Worm (Caenorhabditis elegans) whole organism, L4 larva: ENCODE results near the gene srxa-9.

Experiments used
- F44E2.7 ChIP-seq: fragments of 200-800 bp; sonication (Bioruptor generic); IDR thresholded peaks from 2 replicates; pipeline ENCODE4 v2.1.2; 2022; ENCODE audit warnings: missing genetic modification characterization, missing compliant biosample characterization
- F49E8.2 ChIP-seq: sonication (generic microtip); optimal IDR thresholded peaks from 2 replicates; lab custom pipeline; 2016; ENCODE audit warnings: missing compliant biosample characterization, mild to moderate bottlenecking, missing genetic modification characterization, borderline replicate concordance
- R02D3.7 ChIP-seq: fragments of 150-350 bp; sonication (generic microtip); optimal IDR thresholded peaks from 3 replicates; lab custom pipeline; 2014; ENCODE audit warnings: missing biosample characterization, missing genetic modification characterization
- T26A8.4 ChIP-seq: fragments of 200-800 bp; sonication (Bioruptor generic); IDR thresholded peaks from 2 replicates; pipeline ENCODE4 v1.3.6; 2022; ENCODE audit warnings: missing genetic modification characterization, missing compliant biosample characterization
- Y105C5A.15 ChIP-seq: fragments of 200-800 bp; sonication (Bioruptor generic); IDR thresholded peaks from 2 replicates; pipeline ENCODE4 v1.3.6; 2022; ENCODE audit warnings: missing genetic modification characterization, missing compliant biosample characterization
- Y48G9A.11 ChIP-seq: fragments of 200-800 bp; sonication (Bioruptor generic); IDR thresholded peaks from 2 replicates; pipeline ENCODE4 v1.3.6; 2022; ENCODE audit warnings: missing genetic modification reagents, missing genetic modification characterization, missing compliant biosample characterization
- Y5F2A.4 ChIP-seq: fragments of 200-800 bp; sonication (Bioruptor generic); optimal IDR thresholded peaks from 2 replicates; lab custom pipeline; 2018; ENCODE audit warnings: mild to moderate bottlenecking, missing genetic modification characterization, missing compliant biosample characterization
- Y75B8A.6 ChIP-seq: fragments of 200-800 bp; sonication (Bioruptor generic); IDR thresholded peaks from 2 replicates; pipeline ENCODE4 v1.3.6; 2022; ENCODE audit warnings: missing genetic modification reagents, missing genetic modification characterization, missing compliant biosample characterization
- ZK546.5 ChIP-seq, 2 experiments: sonication (generic microtip); optimal IDR thresholded peaks; 2 replicates each; lab custom pipeline; 2017; ENCODE audit warnings: missing biosample characterization in 2 of 2, missing genetic modification characterization in 2 of 2
- aha-1 ChIP-seq: fragments of 150-350 bp; peaks from one replicate; lab custom pipeline; 2014; ENCODE audit warnings: missing biosample characterization, missing genetic modification characterization
- cey-2 ChIP-seq: sonication (generic microtip); optimal IDR thresholded peaks from 3 replicates; lab custom pipeline; 2017; ENCODE audit warnings: missing genetic modification characterization, mild to moderate bottlenecking, missing compliant biosample characterization, antibody characterized with exemption, borderline replicate concordance; ENCODE audit not compliant: insufficient read depth
- ctbp-1 ChIP-seq: fragments of 200-800 bp; sonication (Bioruptor generic); IDR thresholded peaks from 2 replicates; pipeline ENCODE4 v1.3.6; 2022; ENCODE audit warnings: missing genetic modification reagents, missing genetic modification characterization, missing compliant biosample characterization
- daf-16 ChIP-seq, 3 experiments: sonication (generic microtip); optimal IDR thresholded peaks; 2 replicates each; lab custom pipeline; 2016 to 2017; ENCODE audit warnings: missing genetic modification characterization in 3 of 3, missing genetic modification reagents in 3 of 3, mild to moderate bottlenecking in 2 of 3, missing compliant biosample characterization in 2 of 3, missing biosample characterization in 1 of 3, moderate library complexity in 1 of 3
- daf-8 ChIP-seq: fragments of 200-800 bp; sonication (Bioruptor generic); IDR thresholded peaks from 2 replicates; pipeline ENCODE4 v1.3.6; 2022; ENCODE audit warnings: missing genetic modification characterization, missing compliant biosample characterization
- dmd-8 ChIP-seq: fragments of 200-800 bp; sonication (Bioruptor generic); IDR thresholded peaks from 2 replicates; pipeline ENCODE4 v1.3.6; 2022; ENCODE audit warnings: missing genetic modification characterization, missing compliant biosample characterization
- dpl-1 ChIP-seq: fragments of 150-350 bp; optimal IDR thresholded peaks from 2 replicates; lab custom pipeline; 2014; ENCODE audit warnings: missing biosample characterization, missing genetic modification reagents, missing genetic modification characterization
- dve-1 ChIP-seq: sonication (generic microtip); optimal IDR thresholded peaks from 2 replicates; lab custom pipeline; 2017; ENCODE audit warnings: antibody characterized with exemption, mild to moderate bottlenecking, missing genetic modification characterization, missing compliant biosample characterization; ENCODE audit not compliant: insufficient read depth
- egl-27 ChIP-seq: sonication (generic microtip); optimal IDR thresholded peaks from 3 replicates; lab custom pipeline; 2017; ENCODE audit warnings: missing biosample characterization, missing genetic modification reagents, missing genetic modification characterization
- egl-43 ChIP-seq: fragments of 200-800 bp; sonication (Bioruptor generic); IDR thresholded peaks from 2 replicates; pipeline ENCODE4 v1.3.6; 2022; ENCODE audit warnings: missing genetic modification reagents, missing genetic modification characterization, missing compliant biosample characterization
- gei-8 ChIP-seq: fragments of 200-800 bp; sonication (Bioruptor generic); optimal IDR thresholded peaks from 2 replicates; lab custom pipeline; 2018; ENCODE audit warnings: mild to moderate bottlenecking, missing genetic modification characterization, missing compliant biosample characterization
- hif-1 ChIP-seq, 2 experiments: sonication (generic microtip); optimal IDR thresholded peaks; 2 replicates each; lab custom pipeline; 2016 to 2017; ENCODE audit warnings: missing compliant biosample characterization in 2 of 2, missing genetic modification characterization in 2 of 2, missing genetic modification reagents in 2 of 2, missing genotype in 2 of 2, mild to moderate bottlenecking in 1 of 2
- hlh-11 ChIP-seq: fragments of 200-800 bp; sonication (Bioruptor generic); optimal IDR thresholded peaks from 2 replicates; lab custom pipeline; 2018; ENCODE audit warnings: mild to moderate bottlenecking, missing genetic modification characterization, missing compliant biosample characterization
- hlh-30 ChIP-seq: sonication (generic microtip); optimal IDR thresholded peaks from 2 replicates; lab custom pipeline; 2017; ENCODE audit warnings: antibody characterized with exemption, mild to moderate bottlenecking, missing genetic modification characterization, missing compliant biosample characterization; ENCODE audit not compliant: insufficient read depth
- hmg-1.1 ChIP-seq: fragments of 200-800 bp; sonication (Bioruptor generic); IDR thresholded peaks from 2 replicates; pipeline ENCODE4 v1.3.6; 2022; ENCODE audit warnings: missing genetic modification reagents, missing genetic modification characterization, missing compliant biosample characterization
- jun-1 ChIP-seq: fragments of 150-350 bp; optimal IDR thresholded peaks from 2 replicates; lab custom pipeline; 2014; ENCODE audit warnings: missing biosample characterization, missing genetic modification reagents, missing genetic modification characterization
- lim-7 ChIP-seq: fragments of 200-800 bp; sonication (Bioruptor generic); IDR thresholded peaks from 2 replicates; pipeline ENCODE4 v1.3.6; 2022; ENCODE audit warnings: missing genetic modification characterization, missing compliant biosample characterization
- lin-1 ChIP-seq: fragments of 200-800 bp; sonication (Bioruptor generic); IDR thresholded peaks from 2 replicates; pipeline ENCODE4 v1.3.6; 2022; ENCODE audit warnings: missing genetic modification reagents, missing genetic modification characterization, missing compliant biosample characterization
- lin-13 ChIP-seq: fragments of 150-350 bp; optimal IDR thresholded peaks from 2 replicates; lab custom pipeline; 2014; ENCODE audit warnings: missing biosample characterization, missing genetic modification reagents, missing genetic modification characterization
- lin-15B ChIP-seq: fragments of 150-350 bp; sonication (generic microtip); optimal IDR thresholded peaks from 3 replicates; lab custom pipeline; 2014; ENCODE audit warnings: missing biosample characterization, missing genetic modification characterization
- lin-39 ChIP-seq: fragments of 150-350 bp; optimal IDR thresholded peaks from 2 replicates; lab custom pipeline; 2014; ENCODE audit warnings: missing biosample characterization, missing genetic modification reagents, missing genetic modification characterization
- lir-3 ChIP-seq: sonication (generic microtip); optimal IDR thresholded peaks from 2 replicates; lab custom pipeline; 2016; ENCODE audit warnings: mild to moderate bottlenecking, missing genetic modification characterization, missing compliant biosample characterization
- madf-5 ChIP-seq, 2 experiments: fragments of 200-800 bp; sonication (Bioruptor generic); IDR thresholded peaks; 2 replicates each; pipeline ENCODE4 v1.3.6; 2022; ENCODE audit warnings: missing compliant biosample characterization in 2 of 2, missing genetic modification characterization in 2 of 2
- madf-9 ChIP-seq: fragments of 200-800 bp; sonication (Bioruptor generic); conservative IDR thresholded peaks from 2 replicates; pipeline ENCODE4 v1.3.6; 2022; ENCODE audit warnings: missing genetic modification reagents, missing genetic modification characterization, missing compliant biosample characterization
- mdl-1 ChIP-seq, 2 experiments: fragments of 150-350 bp in 1 of 2; sonication (generic microtip) in 1 of 2; optimal IDR thresholded peaks; 2 replicates each; lab custom pipeline; 2014 to 2017; ENCODE audit warnings: missing biosample characterization in 2 of 2, missing genetic modification characterization in 2 of 2
- mdt-29 ChIP-seq: fragments of 200-800 bp; sonication (Bioruptor generic); IDR thresholded peaks from 2 replicates; pipeline ENCODE4 v1.3.6; 2022; ENCODE audit warnings: missing genetic modification reagents, missing genetic modification characterization, missing compliant biosample characterization
- mxl-3 ChIP-seq: fragments of 200-800 bp; sonication (Bioruptor generic); optimal IDR thresholded peaks from 2 replicates; lab custom pipeline; 2018; ENCODE audit warnings: mild to moderate bottlenecking, missing genetic modification characterization, missing compliant biosample characterization
- nhr-41 ChIP-seq: fragments of 200-800 bp; sonication (Bioruptor generic); IDR thresholded peaks from 2 replicates; pipeline ENCODE4 v1.3.6; 2022; ENCODE audit warnings: missing genetic modification reagents, missing genetic modification characterization, missing compliant biosample characterization
- nhr-42 ChIP-seq: fragments of 200-800 bp; sonication (Bioruptor generic); IDR thresholded peaks from 2 replicates; pipeline ENCODE4 v1.3.6; 2022; ENCODE audit warnings: missing genetic modification characterization, missing compliant biosample characterization
- nhr-48 ChIP-seq: sonication (generic microtip); optimal IDR thresholded peaks from 2 replicates; lab custom pipeline; 2016; ENCODE audit warnings: mild to moderate bottlenecking, missing genetic modification characterization, missing compliant biosample characterization
- nhr-77 ChIP-seq: fragments of 150-350 bp; optimal IDR thresholded peaks from 2 replicates; lab custom pipeline; 2014; ENCODE audit warnings: missing biosample characterization, missing genetic modification characterization
- php-3 ChIP-seq: fragments of 200-800 bp; sonication (Bioruptor generic); IDR thresholded peaks from 2 replicates; pipeline ENCODE4 v1.3.6; 2022; ENCODE audit warnings: missing genetic modification reagents, missing genetic modification characterization, missing compliant biosample characterization
- rbr-2 ChIP-seq: sonication (generic microtip); optimal IDR thresholded peaks from 2 replicates; lab custom pipeline; 2016; ENCODE audit warnings: missing genotype, missing genetic modification characterization, missing compliant biosample characterization
- saeg-2 ChIP-seq: fragments of 200-800 bp; sonication (Bioruptor generic); IDR thresholded peaks from 2 replicates; pipeline ENCODE4 v1.3.6; 2022; ENCODE audit warnings: missing genetic modification reagents, missing genetic modification characterization, missing compliant biosample characterization
- set-16 ChIP-seq: fragments of 200-800 bp; sonication (Bioruptor generic); IDR thresholded peaks from 2 replicates; pipeline ENCODE4 v1.3.6; 2022; ENCODE audit warnings: missing genetic modification reagents, missing genetic modification characterization, missing compliant biosample characterization
- unc-130 ChIP-seq: sonication (generic microtip); optimal IDR thresholded peaks from 2 replicates; lab custom pipeline; 2016; ENCODE audit warnings: missing genetic modification reagents, missing genetic modification characterization, missing compliant biosample characterization
- unc-39 ChIP-seq: sonication (generic microtip); optimal IDR thresholded peaks from 2 replicates; lab custom pipeline; 2017; ENCODE audit warnings: missing biosample characterization, missing genetic modification characterization
- zfp-2 ChIP-seq: sonication (generic microtip); optimal IDR thresholded peaks from 2 replicates; lab custom pipeline; 2016; ENCODE audit warnings: mild to moderate bottlenecking, missing genetic modification characterization, missing compliant biosample characterization
- zip-11 ChIP-seq: fragments of 200-800 bp; sonication (Bioruptor generic); IDR thresholded peaks from 2 replicates; pipeline ENCODE4 v1.3.6; 2022; ENCODE audit warnings: missing genetic modification characterization, missing compliant biosample characterization
- zip-2 ChIP-seq: fragments of 150-350 bp; optimal IDR thresholded peaks from 2 replicates; lab custom pipeline; 2014; ENCODE audit warnings: missing biosample characterization, missing genetic modification characterization
- ztf-7 ChIP-seq: fragments of 150-350 bp; optimal IDR thresholded peaks from 2 replicates; lab custom pipeline; 2014; ENCODE audit warnings: missing biosample characterization, missing genetic modification characterization

The srxa-9 gene

ce11 chrX:15741852-15742251, 5.0 kb upstream of the srxa-9 start:
- TF ChIP-seq unc-39 (tag; lab: Kevin White, UChicago) (no peak), lin-15B (tag; lab: Kevin White, UChicago) (peak; percentile 82), php-3 (0 out of 2 replicates have a peak, but pooled peaks have one; percentile 40), hmg-1.1 (GFP tag; lab: Robert Waterston, UW) (peak; percentile 97), Y5F2A.4 (GFP tag; lab: Kevin White, UChicago) (peak; percentile 50), mxl-3 (peak; percentile 4), gei-8 (GFP tag; lab: Kevin White, UChicago) (no peak), set-16 (peak; percentile 75), dmd-8 (peak; percentile 94), lin-13 (GFP tag; lab: Kevin White, UChicago) (no peak), lir-3 (tag; lab: Kevin White, UChicago) (peak; percentile 41), nhr-48 (tag; lab: Kevin White, UChicago) (peak; percentile 41), F49E8.2 (tag; lab: Kevin White, UChicago) (peak; percentile 54), nhr-42 (GFP tag; lab: Robert Waterston, UW) (peak; percentile 83), Y105C5A.15 (GFP tag; lab: Robert Waterston, UW) (peak; percentile 86), T26A8.4 (peak; percentile 83), dpl-1 (peak; percentile 1), R02D3.7 (tag; lab: Kevin White, UChicago) (no peak), F44E2.7 (peak; percentile 62; the same call in 1 of the 2 replicates), ztf-7 (tag; lab: Kevin White, UChicago) (peak; percentile 31), lim-7 (GFP tag; lab: Robert Waterston, UW) (peak; percentile 88), egl-43 (GFP tag; lab: Robert Waterston, UW) (peak; percentile 96), nhr-77 (peak; percentile 48), hlh-30 (tag; lab: Kevin White, UChicago) (peak; percentile 68), zfp-2 (tag; lab: Kevin White, UChicago) (peak; percentile 17), saeg-2 (GFP tag; lab: Robert Waterston, UW) (no peak), cey-2 (tag; lab: Kevin White, UChicago) (no peak), Y48G9A.11 (GFP tag; lab: Robert Waterston, UW) (peak; percentile 67), ZK546.5 (tag; optimal IDR thresholded peaks at IDR 0.05; lab: Kevin White, UChicago) (no peak), unc-130 (GFP tag; lab: Kevin White, UChicago) (peak; percentile 21), egl-27 (tag; lab: Kevin White, UChicago) (no peak), madf-9 (GFP tag; lab: Robert Waterston, UW) (peak; percentile 82), nhr-41 (GFP tag; lab: Robert Waterston, UW) (0 out of 2 replicates have a peak, but pooled peaks have one; percentile 40), aha-1 (no peak), hif-1 (tag; optimal IDR thresholded peaks at IDR 0.05; lab: Kevin White, UChicago) (peak in 1 of 2 experiments; percentile 65), zip-11 (no peak), daf-16 (GFP tag; optimal IDR thresholded peaks at IDR 0.05; lab: Kevin White, UChicago) (peak; percentile 35 to 78), daf-16 (tag; optimal IDR thresholded peaks at IDR 0.05; lab: Kevin White, UChicago) (peak; percentile 75), hlh-11 (tag; lab: Kevin White, UChicago) (peak; percentile 74), daf-8 (peak; percentile 81; the same call in 1 of the 2 replicates), mdl-1 (tag; optimal IDR thresholded peaks at IDR 0.05; lab: Kevin White, UChicago) (peak in 1 of 2 experiments; percentile 15), zip-2 (no peak), Y75B8A.6 (GFP tag; lab: Robert Waterston, UW) (0 out of 2 replicates have a peak, but pooled peaks have one; percentile 67), madf-5 (GFP tag; IDR thresholded peaks at IDR 0.05; lab: Robert Waterston, UW) (peak; percentile 82 to 84; a peak in 3 of 4 replicates), ctbp-1 (GFP tag; lab: Robert Waterston, UW) (peak; percentile 75), lin-1 (peak; percentile 58; the same call in 1 of the 2 replicates), mdt-29 (GFP tag; lab: Robert Waterston, UW) (peak; percentile 48; the same call in 1 of the 2 replicates), lin-39 (tag; lab: Kevin White, UChicago) (no peak), rbr-2 (tag; lab: Kevin White, UChicago) (peak; percentile 78), dve-1 (tag; lab: Kevin White, UChicago) (peak; percentile 55), jun-1 (tag; lab: Kevin White, UChicago) (peak; percentile 43)
